Worm (Caenorhabditis elegans) whole organism, early embryonic: Measurements from ENCODE around the gene ran-1.

ENCODE experiments used
- aly-1 ChIP-seq: sonication (generic microtip); optimal IDR thresholded peaks from 2 replicates; lab custom pipeline; 2016; ENCODE audit warnings: missing genetic modification characterization, missing compliant biosample characterization
- ama-1 ChIP-seq: fragments of 150-350 bp; optimal IDR thresholded peaks from 2 replicates; lab custom pipeline; 2014
- ceh-13 ChIP-seq: fragments of 200-800 bp; sonication (Bioruptor generic); optimal IDR thresholded peaks from 2 replicates; lab custom pipeline; 2018; ENCODE audit warnings: mild to moderate bottlenecking, missing genetic modification characterization, missing compliant biosample characterization
- ceh-36 ChIP-seq: sonication (generic microtip); optimal IDR thresholded peaks from 2 replicates; lab custom pipeline; 2016; ENCODE audit warnings: missing genetic modification characterization, inconsistent platforms, missing compliant biosample characterization
- ets-7 ChIP-seq: sonication (generic microtip); optimal IDR thresholded peaks from 2 replicates; lab custom pipeline; 2016; ENCODE audit warnings: missing genotype, missing genetic modification characterization, missing compliant biosample characterization
- hmbx-1 ChIP-seq: sonication (generic microtip); optimal IDR thresholded peaks from 2 replicates; lab custom pipeline; 2016; ENCODE audit warnings: mild to moderate bottlenecking, missing genetic modification characterization, missing compliant biosample characterization
- hmg-4 ChIP-seq: fragments of 200-800 bp; sonication (Bioruptor generic); optimal IDR thresholded peaks from 2 replicates; lab custom pipeline; 2018; ENCODE audit warnings: mild to moderate bottlenecking, missing genetic modification characterization, missing compliant biosample characterization
- scrt-1 ChIP-seq: fragments of 200-800 bp; sonication (Bioruptor generic); IDR thresholded peaks from 2 replicates; pipeline ENCODE4 v1.3.6; 2022; ENCODE audit warnings: missing genetic modification characterization, missing compliant biosample characterization
- sea-1 ChIP-seq: fragments of 200-800 bp; sonication (Bioruptor generic); conservative IDR thresholded peaks from 2 replicates; pipeline ENCODE4 v1.3.6; 2022; ENCODE audit warnings: missing genetic modification characterization, missing compliant biosample characterization
- tbx-11 ChIP-seq: fragments of 200-800 bp; sonication (Bioruptor generic); IDR thresholded peaks from 2 replicates; pipeline ENCODE4 v1.3.6; 2022; ENCODE audit warnings: missing genetic modification characterization, missing compliant biosample characterization
- tra-4 ChIP-seq: sonication (generic microtip); optimal IDR thresholded peaks from 2 replicates; lab custom pipeline; 2017; ENCODE audit warnings: missing genetic modification characterization, missing compliant biosample characterization

ce11 chrIII:10709676-10710075 is 37.9 kb downstream of the ran-1 start:
- no peak for TF ChIP-seq ceh-36 (tag; lab: Kevin White, UChicago)
- no peak for TF ChIP-seq ama-1 (lab: Kevin White, UChicago)
- no peak for TF ChIP-seq tbx-11 (GFP tag; lab: Robert Waterston, UW)
- no peak for TF ChIP-seq tra-4 (tag; lab: Kevin White, UChicago)
- TF ChIP-seq aly-1: no peak
- no peak for TF ChIP-seq ets-7 (tag; lab: Kevin White, UChicago)
- no peak for TF ChIP-seq ceh-13 (GFP tag; lab: Kevin White, UChicago)
- no peak for TF ChIP-seq scrt-1
- no peak for TF ChIP-seq hmbx-1 (tag; lab: Kevin White, UChicago)
- no peak for TF ChIP-seq hmg-4
- TF ChIP-seq sea-1 (GFP tag; lab: Robert Waterston, UW): no peak
